In the genomic region with DNA sequence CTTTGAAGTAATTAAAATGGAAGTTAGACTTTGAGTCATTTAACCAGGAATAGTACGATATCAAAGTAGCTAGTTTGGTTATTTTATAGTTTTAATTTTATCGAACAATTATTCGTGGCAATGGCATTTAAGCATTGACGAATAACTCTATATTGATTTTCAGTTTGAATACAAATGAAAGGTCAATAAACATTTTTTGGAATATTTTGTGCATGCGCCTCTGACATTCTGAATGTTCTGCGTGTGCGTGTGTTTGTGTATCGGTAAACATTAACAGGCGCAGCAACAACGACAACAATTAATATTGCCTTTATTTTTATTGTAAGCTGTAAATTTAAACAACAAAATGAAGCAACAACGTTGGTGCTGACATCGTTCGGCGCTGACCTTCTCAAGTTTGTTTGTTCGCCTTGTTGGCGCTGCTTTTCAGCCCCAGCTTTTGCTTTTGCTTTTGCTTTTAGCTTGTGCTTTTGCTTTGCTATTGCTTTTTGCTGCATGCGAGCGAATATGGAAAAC, we compare ENCODE assay signal across 1 fruit fly cellular context.
TF ChIP-seq lines count a peak whose summit lies in the region.

No protein-coding gene starts in this region.

TF ChIP-seq in whole organism, embryonic, 481 proteins besides CTCF, POLR2A, EP300 and RAD21 (continued from another document and continues in another):
- TF ChIP-seq CG3838 (GFP tag; optimal IDR thresholded peaks at IDR 0.05; lab: Kevin White, UChicago) (no peak), Eip74EF (GFP tag; optimal IDR thresholded peaks at IDR 0.05; lab: Kevin White, UChicago) (peak in 1 of 2 experiments; percentile 49), tx (GFP tag; optimal IDR thresholded peaks at IDR 0.05; lab: Kevin White, UChicago) (no peak), Hr39 (optimal IDR thresholded peaks at IDR 0.05; lab: Kevin White, UChicago) (no peak), Elba2 (GFP tag; optimal IDR thresholded peaks at IDR 0.05; lab: Kevin White, UChicago) (no peak), dmrt11E (tag; optimal IDR thresholded peaks at IDR 0.05; lab: Kevin White, UChicago) (no peak), cg (GFP tag; optimal IDR thresholded peaks at IDR 0.05; lab: Kevin White, UChicago) (peak; percentile 22), ham (GFP tag; IDR thresholded peaks at IDR 0.05; lab: Robert Waterston, UW) (no peak), Kr (GFP tag; optimal IDR thresholded peaks at IDR 0.05; lab: Kevin White, UChicago) (no peak), Max (GFP tag; optimal IDR thresholded peaks at IDR 0.05; lab: Kevin White, UChicago) (no peak), CG16813 (GFP tag; IDR thresholded peaks at IDR 0.05; lab: Robert Waterston, UW; ENCODE audit: partially characterized antibody) (no peak), CG6813 (GFP tag; optimal IDR thresholded peaks at IDR 0.05; lab: Kevin White, UChicago) (peak; percentile 67), CG9609 (GFP tag; optimal IDR thresholded peaks at IDR 0.05; lab: Kevin White, UChicago) (no peak), Spps (tag; optimal IDR thresholded peaks at IDR 0.05; lab: Kevin White, UChicago) (no peak), CG4424 (GFP tag; optimal IDR thresholded peaks at IDR 0.05; lab: Kevin White, UChicago) (no peak), HmgZ (tag; optimal IDR thresholded peaks at IDR 0.05; lab: Kevin White, UChicago) (peak; percentile 8), CG9817 (tag; optimal IDR thresholded peaks at IDR 0.05; lab: Kevin White, UChicago) (no peak), CG14014 (GFP tag; IDR thresholded peaks at IDR 0.05; lab: Robert Waterston, UW) (peak; percentile 25; the same call in 1 of the 2 replicates), grau (tag; optimal IDR thresholded peaks at IDR 0.05; lab: Kevin White, UChicago) (peak; percentile 17), CG12769 (tag; optimal IDR thresholded peaks at IDR 0.05; lab: Kevin White, UChicago) (peak; percentile 58), nmo (GFP tag; optimal IDR thresholded peaks at IDR 0.05; lab: Kevin White, UChicago) (no peak), her (GFP tag; optimal IDR thresholded peaks at IDR 0.05; lab: Kevin White, UChicago) (no peak), sr (GFP tag; IDR thresholded peaks at IDR 0.05; lab: Robert Waterston, UW) (no peak), CG34224 (GFP tag; IDR thresholded peaks at IDR 0.05; lab: Robert Waterston, UW; ENCODE audit: partially characterized antibody) (no peak), Dll (GFP tag; IDR thresholded peaks at IDR 0.05; lab: Robert Waterston, UW; ENCODE audit: partially characterized antibody) (no peak), Dref (GFP tag; IDR thresholded peaks at IDR 0.05; lab: Robert Waterston, UW) (no peak), gcm2 (GFP tag; optimal IDR thresholded peaks at IDR 0.05; lab: Kevin White, UChicago) (no peak), CG7271 (tag; optimal IDR thresholded peaks at IDR 0.05; lab: Kevin White, UChicago) (peak; percentile 27), kni (GFP tag; optimal IDR thresholded peaks at IDR 0.05; lab: Kevin White, UChicago) (peak; percentile 15), maf-S (GFP tag; optimal IDR thresholded peaks at IDR 0.05; lab: Kevin White, UChicago) (no peak), Opbp (GFP tag; IDR thresholded peaks at IDR 0.05; lab: Robert Waterston, UW; ENCODE audit: partially characterized antibody) (no peak), CG8765 (GFP tag; IDR thresholded peaks at IDR 0.05; lab: Robert Waterston, UW) (no peak), CG17829 (tag; optimal IDR thresholded peaks at IDR 0.05; lab: Kevin White, UChicago) (no peak), lilli (GFP tag; optimal IDR thresholded peaks at IDR 0.05; lab: Kevin White, UChicago) (no peak), CG3726 (GFP tag; IDR thresholded peaks at IDR 0.05; lab: Robert Waterston, UW) (no peak), CG2875 (GFP tag; optimal IDR thresholded peaks at IDR 0.05; lab: Kevin White, UChicago) (no peak), Sry-β (GFP tag; optimal IDR thresholded peaks at IDR 0.05; lab: Kevin White, UChicago) (no peak), eyg (GFP tag; optimal IDR thresholded peaks at IDR 0.05; lab: Kevin White, UChicago) (peak; percentile 19), vvl (GFP tag; IDR thresholded peaks at IDR 0.05; lab: Robert Waterston, UW) (no peak), Mrtf (GFP tag; IDR thresholded peaks at IDR 0.05; lab: Robert Waterston, UW) (no peak), HLHmδ (GFP tag; optimal IDR thresholded peaks at IDR 0.05; lab: Kevin White, UChicago) (no peak), Usf (GFP tag; optimal IDR thresholded peaks at IDR 0.05; lab: Kevin White, UChicago) (no peak), Doc2 (GFP tag; IDR thresholded peaks at IDR 0.05; lab: Robert Waterston, UW) (no peak), CG4404 (GFP tag; IDR thresholded peaks at IDR 0.05; lab: Robert Waterston, UW) (no peak), ase (GFP tag; IDR thresholded peaks at IDR 0.05; lab: Robert Waterston, UW) (no peak), dati (GFP tag; IDR thresholded peaks at IDR 0.05; lab: Robert Waterston, UW) (no peak), CG13123 (GFP tag; optimal IDR thresholded peaks at IDR 0.05; lab: Kevin White, UChicago) (no peak), CG10654 (GFP tag; optimal IDR thresholded peaks at IDR 0.05; lab: Kevin White, UChicago) (no peak), nom (GFP tag; optimal IDR thresholded peaks at IDR 0.05; lab: Kevin White, UChicago) (peak; percentile 31), pfk (GFP tag; optimal IDR thresholded peaks at IDR 0.05; lab: Kevin White, UChicago) (no peak), jigr1 (GFP tag; IDR thresholded peaks at IDR 0.05; lab: Robert Waterston, UW) (no peak), CG30431 (GFP tag; optimal IDR thresholded peaks at IDR 0.05; lab: Kevin White, UChicago) (no peak), ac (GFP tag; optimal IDR thresholded peaks at IDR 0.05; lab: Kevin White, UChicago) (no peak), CG2120 (GFP tag; optimal IDR thresholded peaks at IDR 0.05; lab: Kevin White, UChicago) (no peak), Sox100B (GFP tag; optimal IDR thresholded peaks at IDR 0.05; lab: Kevin White, UChicago) (peak; percentile 80), trem (tag; optimal IDR thresholded peaks at IDR 0.05; lab: Kevin White, UChicago) (no peak), hth (optimal IDR thresholded peaks at IDR 0.05; lab: Kevin White, UChicago) (no peak), trh (GFP tag; optimal IDR thresholded peaks at IDR 0.05; lab: Kevin White, UChicago) (no peak), twi (tag; optimal IDR thresholded peaks at IDR 0.05; lab: Kevin White, UChicago) (no peak), cas (GFP tag; IDR thresholded peaks at IDR 0.05; lab: Robert Waterston, UW) (no peak), Oaz (GFP tag; IDR thresholded peaks at IDR 0.05; lab: Robert Waterston, UW) (no peak), CG17385 (GFP tag; optimal IDR thresholded peaks at IDR 0.05; lab: Kevin White, UChicago) (peak; percentile 39), zf30C (GFP tag; optimal IDR thresholded peaks at IDR 0.05; lab: Kevin White, UChicago) (no peak), CG7357 (GFP tag; IDR thresholded peaks at IDR 0.05; lab: Robert Waterston, UW) (no peak), Hsf (GFP tag; optimal IDR thresholded peaks at IDR 0.05; lab: Kevin White, UChicago) (no peak), CG14965 (GFP tag; optimal IDR thresholded peaks at IDR 0.05; lab: Kevin White, UChicago; ENCODE audit: borderline replicate concordance) (no peak), CG4360 (GFP tag; IDR thresholded peaks at IDR 0.05; lab: Robert Waterston, UW) (no peak), slou (GFP tag; optimal IDR thresholded peaks at IDR 0.05; lab: Kevin White, UChicago) (no peak), ci (GFP tag; IDR thresholded peaks at IDR 0.05; lab: Robert Waterston, UW) (no peak; the same call in 2 of the 3 replicates), zfh2 (GFP tag; optimal IDR thresholded peaks at IDR 0.05; lab: Kevin White, UChicago) (no peak), HLH54F (GFP tag; optimal IDR thresholded peaks at IDR 0.05; lab: Kevin White, UChicago) (no peak), CG15696 (tag; optimal IDR thresholded peaks at IDR 0.05; lab: Kevin White, UChicago) (no peak), mam (GFP tag; optimal IDR thresholded peaks at IDR 0.05; lab: Kevin White, UChicago) (no peak), D (optimal IDR thresholded peaks at IDR 0.05; lab: Kevin White, UChicago) (no peak), D (GFP tag; optimal IDR thresholded peaks at IDR 0.05; lab: Kevin White, UChicago) (peak; percentile 43), tll (GFP tag; optimal IDR thresholded peaks at IDR 0.05; lab: Kevin White, UChicago) (no peak), CkIIα-i1 (GFP tag; IDR thresholded peaks at IDR 0.05; lab: Robert Waterston, UW) (no peak), CG6689 (GFP tag; IDR thresholded peaks at IDR 0.05; lab: Robert Waterston, UW) (no peak), croc (GFP tag; conservative IDR thresholded peaks at IDR 0.05; lab: Robert Waterston, UW) (no peak), ap (GFP tag; IDR thresholded peaks at IDR 0.05; lab: Robert Waterston, UW) (no peak), CG1603 (tag; optimal IDR thresholded peaks at IDR 0.05; lab: Kevin White, UChicago) (peak; percentile 29), CG10979 (tag; optimal IDR thresholded peaks at IDR 0.05; lab: Kevin White, UChicago) (no peak), CG31224 (GFP tag; IDR thresholded peaks at IDR 0.05; lab: Robert Waterston, UW) (no peak), klu (GFP tag; IDR thresholded peaks at IDR 0.05; lab: Robert Waterston, UW) (no peak), CG10959 (GFP tag; IDR thresholded peaks at IDR 0.05; lab: Robert Waterston, UW) (no peak), Sin3A (optimal IDR thresholded peaks at IDR 0.05; lab: Kevin White, UChicago) (no peak), Mes4 (GFP tag; optimal IDR thresholded peaks at IDR 0.05; lab: Kevin White, UChicago) (no peak), CG2116 (GFP tag; optimal IDR thresholded peaks at IDR 0.05; lab: Kevin White, UChicago) (peak; percentile 10), dmrt99B (tag; optimal IDR thresholded peaks at IDR 0.05; lab: Kevin White, UChicago) (peak; percentile 56), zen2 (GFP tag; IDR thresholded peaks at IDR 0.05; lab: Robert Waterston, UW; ENCODE audit: partially characterized antibody) (no peak), CG13296 (GFP tag; optimal IDR thresholded peaks at IDR 0.05; lab: Kevin White, UChicago) (peak; percentile 83), slp2 (GFP tag; optimal IDR thresholded peaks at IDR 0.05; lab: Kevin White, UChicago) (no peak), gem (tag; optimal IDR thresholded peaks at IDR 0.05; lab: Kevin White, UChicago) (peak; percentile 54), Dip2 (GFP tag; IDR thresholded peaks at IDR 0.05; lab: Robert Waterston, UW) (no peak), CG5245 (GFP tag; optimal IDR thresholded peaks at IDR 0.05; lab: Kevin White, UChicago) (no peak), cato (GFP tag; optimal IDR thresholded peaks at IDR 0.05; lab: Kevin White, UChicago; ENCODE audit: borderline replicate concordance) (peak; percentile 6), CG11504 (tag; optimal IDR thresholded peaks at IDR 0.05; lab: Kevin White, UChicago) (peak; percentile 44), Hr78 (GFP tag; optimal IDR thresholded peaks at IDR 0.05; lab: Kevin White, UChicago) (peak in 1 of 2 experiments; percentile 91), BtbVII (GFP tag; optimal IDR thresholded peaks at IDR 0.05; lab: Kevin White, UChicago) (peak; percentile 70), hbn (GFP tag; IDR thresholded peaks at IDR 0.05; lab: Robert Waterston, UW; ENCODE audit: partially characterized antibody) (no peak), wek (GFP tag; optimal IDR thresholded peaks at IDR 0.05; lab: Kevin White, UChicago) (peak; percentile 53), CG7372 (GFP tag; IDR thresholded peaks at IDR 0.05; lab: Robert Waterston, UW) (no peak), CG11695 (GFP tag; IDR thresholded peaks at IDR 0.05; lab: Robert Waterston, UW) (no peak), CG33557 (GFP tag; optimal IDR thresholded peaks at IDR 0.05; lab: Kevin White, UChicago) (no peak), CG6765 (GFP tag; optimal IDR thresholded peaks at IDR 0.05; lab: Kevin White, UChicago) (peak; percentile 1), oc (tag; optimal IDR thresholded peaks at IDR 0.05; lab: Kevin White, UChicago) (peak; percentile 25), chif (GFP tag; optimal IDR thresholded peaks at IDR 0.05; lab: Kevin White, UChicago) (peak in 1 of 2 experiments; percentile 1), CG11456 (GFP tag; IDR thresholded peaks at IDR 0.05; lab: Robert Waterston, UW) (no peak), CG12104 (GFP tag; optimal IDR thresholded peaks at IDR 0.05; lab: Kevin White, UChicago) (no peak), MESR4 (GFP tag; optimal IDR thresholded peaks at IDR 0.05; lab: Kevin White, UChicago) (no peak), Bdp1 (GFP tag; optimal IDR thresholded peaks at IDR 0.05; lab: Kevin White, UChicago) (no peak), mirr (GFP tag; optimal IDR thresholded peaks at IDR 0.05; lab: Kevin White, UChicago) (peak; percentile 67), CG31441 (GFP tag; IDR thresholded peaks at IDR 0.05; lab: Robert Waterston, UW) (0 out of 2 replicates have a peak, but pooled peaks have one; percentile 32), nau (GFP tag; optimal IDR thresholded peaks at IDR 0.05; lab: Kevin White, UChicago) (peak; percentile 80), Scr (GFP tag; IDR thresholded peaks at IDR 0.05; lab: Robert Waterston, UW; ENCODE audit: partially characterized antibody) (no peak), CG3995 (GFP tag; optimal IDR thresholded peaks at IDR 0.05; lab: Kevin White, UChicago) (no peak), CG11093 (GFP tag; IDR thresholded peaks at IDR 0.05; lab: Robert Waterston, UW) (no peak), insv (GFP tag; optimal IDR thresholded peaks at IDR 0.05; lab: Kevin White, UChicago) (no peak), CG10366 (GFP tag; IDR thresholded peaks at IDR 0.05; lab: Robert Waterston, UW) (no peak), Rx (GFP tag; IDR thresholded peaks at IDR 0.05; lab: Robert Waterston, UW) (no peak), bcd (GFP tag; optimal IDR thresholded peaks at IDR 0.05; lab: Kevin White, UChicago) (no peak), CG4854 (GFP tag; optimal IDR thresholded peaks at IDR 0.05; lab: Kevin White, UChicago) (no peak), Xbp1 (GFP tag; optimal IDR thresholded peaks at IDR 0.05; lab: Kevin White, UChicago) (no peak), Tbp (GFP tag; optimal IDR thresholded peaks at IDR 0.05; lab: Kevin White, UChicago) (no peak), CG3847 (GFP tag; IDR thresholded peaks at IDR 0.05; lab: Robert Waterston, UW) (no peak), CG6272 (GFP tag; IDR thresholded peaks at IDR 0.05; lab: Robert Waterston, UW) (no peak), YL-1 (GFP tag; optimal IDR thresholded peaks at IDR 0.05; lab: Kevin White, UChicago) (no peak), da (GFP tag; optimal IDR thresholded peaks at IDR 0.05; lab: Kevin White, UChicago) (no peak), CG12071 (GFP tag; optimal IDR thresholded peaks at IDR 0.05; lab: Kevin White, UChicago) (peak; percentile 31), gfzf (GFP tag; optimal IDR thresholded peaks at IDR 0.05; lab: Kevin White, UChicago) (no peak), CG7839 (tag; optimal IDR thresholded peaks at IDR 0.05; lab: Kevin White, UChicago) (no peak), CG14050 (GFP tag; IDR thresholded peaks at IDR 0.05; lab: Robert Waterston, UW) (no peak)
